Fruit fly (Drosophila melanogaster) whole organism, embryonic: ENCODE measurements around the gene Ogdh.

ENCODE experiments used
- Adf1 ChIP-seq: fragments of 200-800 bp; sonication (Bioruptor generic); IDR thresholded peaks from 2 replicates; pipeline ENCODE4 v1.3.6; 2022; ENCODE audit warnings: missing biosample characterization, missing genetic modification characterization
- BEAF-32 ChIP-seq: fragments of 200-800 bp; sonication (Bioruptor generic); optimal IDR thresholded peaks from 3 replicates; lab custom pipeline; 2017; ENCODE audit warnings: missing biosample characterization, missing genetic modification characterization, mild to moderate bottlenecking, moderate library complexity, missing genetic modification reagents
- BtbVII ChIP-seq: fragments of 200-800 bp; sonication (Bioruptor generic); optimal IDR thresholded peaks from 3 replicates; lab custom pipeline; 2017; ENCODE audit warnings: missing biosample characterization, mild to moderate bottlenecking, missing genetic modification characterization
- CG10147 ChIP-seq: fragments of 200-800 bp; sonication (Bioruptor generic); optimal IDR thresholded peaks from 2 replicates; lab custom pipeline; 2019; ENCODE audit warnings: missing biosample characterization, mild to moderate bottlenecking, missing genetic modification characterization, moderate library complexity
- CG10462 ChIP-seq: fragments of 200-800 bp; sonication (Bioruptor generic); optimal IDR thresholded peaks from 2 replicates; lab custom pipeline; 2016; ENCODE audit warnings: missing biosample characterization, missing genetic modification characterization
- CG12155 ChIP-seq: fragments of 200-800 bp; sonication (Bioruptor generic); optimal IDR thresholded peaks from 3 replicates; lab custom pipeline; 2016; ENCODE audit warnings: missing biosample characterization, missing genetic modification characterization
- CG13287 ChIP-seq: fragments of 200-800 bp; sonication (Bioruptor generic); IDR thresholded peaks from 2 replicates; pipeline ENCODE4 v1.3.6; 2022; ENCODE audit warnings: missing biosample characterization, missing genetic modification characterization; ENCODE audit not compliant: partially characterized antibody
- CG14014 ChIP-seq: fragments of 200-800 bp; sonication (Bioruptor generic); IDR thresholded peaks from 2 replicates; pipeline ENCODE4 v1.3.6; 2022; ENCODE audit warnings: missing biosample characterization, missing genetic modification characterization
- CG15073 ChIP-seq: fragments of 200-800 bp; sonication (Bioruptor generic); optimal IDR thresholded peaks from 2 replicates; lab custom pipeline; 2016; ENCODE audit warnings: missing biosample characterization, missing genetic modification characterization
- CG17186 ChIP-seq: fragments of 200-800 bp; sonication (Bioruptor generic); optimal IDR thresholded peaks from 3 replicates; lab custom pipeline; 2017; ENCODE audit warnings: missing biosample characterization, missing genetic modification reagents, missing genetic modification characterization
- CG18599 ChIP-seq: fragments of 200-800 bp; sonication (Bioruptor generic); optimal IDR thresholded peaks from 3 replicates; lab custom pipeline; 2017; ENCODE audit warnings: missing biosample characterization, missing genetic modification characterization, mild to moderate bottlenecking, moderate library complexity, missing genetic modification reagents
- CG2202 ChIP-seq: fragments of 200-800 bp; sonication (Bioruptor generic); optimal IDR thresholded peaks from 2 replicates; lab custom pipeline; 2018; ENCODE audit warnings: missing biosample characterization, mild to moderate bottlenecking, missing genetic modification characterization
- CG4360 ChIP-seq: fragments of 200-800 bp; sonication (Bioruptor generic); IDR thresholded peaks from 2 replicates; pipeline ENCODE4 v1.3.6; 2022; ENCODE audit warnings: missing biosample characterization, missing genetic modification characterization
- CG8388 ChIP-seq: fragments of 200-800 bp; sonication (Bioruptor generic); optimal IDR thresholded peaks from 2 replicates; lab custom pipeline; 2019; ENCODE audit warnings: missing biosample characterization, mild to moderate bottlenecking, missing genetic modification characterization, moderate library complexity
- CG8478 ChIP-seq: fragments of >200 bp; optimal IDR thresholded peaks from 2 replicates; lab custom pipeline; 2018
- CG8924 ChIP-seq: fragments of 200-800 bp; optimal IDR thresholded peaks from 3 replicates; lab custom pipeline; 2019; ENCODE audit warnings: missing biosample characterization, mild to moderate bottlenecking, missing genetic modification characterization, moderate library complexity
- CrebB ChIP-seq: fragments of 200-800 bp; sonication (Bioruptor generic); optimal IDR thresholded peaks from 3 replicates; lab custom pipeline; 2018; ENCODE audit warnings: missing biosample characterization, mild to moderate bottlenecking, missing genetic modification characterization
- D19B ChIP-seq: fragments of 200-800 bp; sonication (Bioruptor generic); optimal IDR thresholded peaks from 2 replicates; lab custom pipeline; 2017; ENCODE audit warnings: missing biosample characterization, mild to moderate bottlenecking, missing genetic modification characterization
- Ets97D ChIP-seq: fragments of 200-800 bp; sonication (Bioruptor generic); optimal IDR thresholded peaks from 3 replicates; lab custom pipeline; 2016; ENCODE audit warnings: missing biosample characterization, missing genetic modification characterization
- Gsc ChIP-seq: fragments of 200-800 bp; sonication (Bioruptor generic); IDR thresholded peaks from 2 replicates; pipeline ENCODE4 v1.3.6; 2022; ENCODE audit warnings: missing biosample characterization, missing genetic modification characterization
- HLH54F ChIP-seq: fragments of 200-800 bp; sonication (Bioruptor generic); optimal IDR thresholded peaks from 3 replicates; lab custom pipeline; 2016; ENCODE audit warnings: missing biosample characterization, missing genetic modification characterization
- Hr39 ChIP-seq: fragments of >200 bp; optimal IDR thresholded peaks from 2 replicates; lab custom pipeline; 2017
- Jarid2 ChIP-seq: fragments of 200-800 bp; sonication (Bioruptor generic); optimal IDR thresholded peaks from 3 replicates; lab custom pipeline; 2017; ENCODE audit warnings: mild to moderate bottlenecking, missing biosample characterization, missing genetic modification reagents, missing genetic modification characterization
- MBD-R2 ChIP-seq: fragments of 200-800 bp; sonication (Bioruptor generic); IDR thresholded peaks from 2 replicates; pipeline ENCODE4 v1.3.6; 2022; ENCODE audit warnings: missing biosample characterization, missing genetic modification characterization
- MTF-1 ChIP-seq: fragments of 200-800 bp; sonication (Bioruptor generic); optimal IDR thresholded peaks from 2 replicates; lab custom pipeline; 2018; ENCODE audit warnings: missing biosample characterization, mild to moderate bottlenecking, missing genetic modification characterization, borderline replicate concordance
- Max ChIP-seq: fragments of 200-800 bp; sonication (Bioruptor generic); optimal IDR thresholded peaks from 2 replicates; lab custom pipeline; 2016; ENCODE audit warnings: missing biosample characterization, mild to moderate bottlenecking, missing genetic modification characterization
- Nf-YA ChIP-seq: fragments of 200-800 bp; sonication (Bioruptor generic); IDR thresholded peaks from 2 replicates; pipeline ENCODE4 v1.3.6; 2022; ENCODE audit warnings: missing biosample characterization, missing genetic modification characterization
- Scr ChIP-seq: fragments of 200-800 bp; sonication (Bioruptor generic); IDR thresholded peaks from 2 replicates; pipeline ENCODE4 v1.3.6; 2022; ENCODE audit warnings: missing biosample characterization, missing genetic modification characterization; ENCODE audit not compliant: partially characterized antibody
- ase ChIP-seq: fragments of 200-800 bp; sonication (Bioruptor generic); IDR thresholded peaks from 3 replicates; pipeline ENCODE4 v1.3.6; 2022; ENCODE audit warnings: missing biosample characterization, missing genetic modification characterization
- ash1 ChIP-seq: fragments of 200-800 bp; sonication (Bioruptor generic); optimal IDR thresholded peaks from 2 replicates; lab custom pipeline; 2018; ENCODE audit warnings: missing biosample characterization, mild to moderate bottlenecking, missing genetic modification characterization
- bigmax ChIP-seq: fragments of 200-800 bp; sonication (Bioruptor generic); optimal IDR thresholded peaks from 2 replicates; lab custom pipeline; 2018; ENCODE audit warnings: missing biosample characterization, mild to moderate bottlenecking, missing genetic modification characterization
- cas ChIP-seq: fragments of 200-800 bp; sonication (Bioruptor generic); IDR thresholded peaks from 2 replicates; pipeline ENCODE4 v1.3.6; 2022; ENCODE audit warnings: missing biosample characterization, missing genetic modification characterization
- cato ChIP-seq: fragments of 200-800 bp; sonication (Bioruptor generic); optimal IDR thresholded peaks from 2 replicates; lab custom pipeline; 2016; ENCODE audit warnings: missing biosample characterization, missing genetic modification characterization, borderline replicate concordance
- chm ChIP-seq: fragments of 200-800 bp; sonication (Bioruptor generic); IDR thresholded peaks from 2 replicates; pipeline ENCODE4 v1.3.6; 2022; ENCODE audit warnings: missing biosample characterization, missing genetic modification characterization
- croc ChIP-seq: fragments of 200-800 bp; sonication (Bioruptor generic); conservative IDR thresholded peaks from 3 replicates; pipeline ENCODE4 v1.3.6; 2022; ENCODE audit warnings: missing biosample characterization, missing genetic modification characterization
- crol ChIP-seq: fragments of 200-800 bp; sonication (Bioruptor generic); IDR thresholded peaks from 2 replicates; pipeline ENCODE4 v1.3.6; 2022; ENCODE audit warnings: missing biosample characterization, missing genetic modification characterization
- da ChIP-seq: fragments of 200-800 bp; sonication (Bioruptor generic); optimal IDR thresholded peaks from 2 replicates; lab custom pipeline; 2016; ENCODE audit warnings: missing biosample characterization, missing genetic modification characterization
- dm ChIP-seq: fragments of 200-800 bp; sonication (Bioruptor generic); optimal IDR thresholded peaks from 3 replicates; lab custom pipeline; 2016; ENCODE audit warnings: missing biosample characterization, missing genetic modification characterization
- gcm ChIP-seq: fragments of 200-800 bp; sonication (Bioruptor generic); optimal IDR thresholded peaks from 2 replicates; lab custom pipeline; 2019; ENCODE audit warnings: missing biosample characterization, mild to moderate bottlenecking, missing genetic modification characterization, moderate library complexity
- gro ChIP-seq: fragments of 200-800 bp; sonication (Bioruptor generic); optimal IDR thresholded peaks from 2 replicates; lab custom pipeline; 2016; ENCODE audit warnings: missing biosample characterization, missing genetic modification characterization
- lab ChIP-seq: fragments of 200-800 bp; sonication (Bioruptor generic); optimal IDR thresholded peaks from 3 replicates; lab custom pipeline; 2017; ENCODE audit warnings: missing biosample characterization, missing genetic modification characterization, mild to moderate bottlenecking, moderate library complexity, missing genetic modification reagents
- lmd ChIP-seq: fragments of 200-800 bp; sonication (Bioruptor generic); IDR thresholded peaks from 2 replicates; pipeline ENCODE4 v1.3.6; 2022; ENCODE audit warnings: missing biosample characterization, missing genetic modification characterization
- lov ChIP-seq, 2 experiments: fragments of 200-800 bp in 1 of 2; fragments of >200 bp in 1 of 2; sonication (Bioruptor generic) in 1 of 2; IDR thresholded peaks in 1 of 2; optimal IDR thresholded peaks in 1 of 2; 2 replicates in 1 of 2; 3 replicates in 1 of 2; pipeline versions ENCODE4 v1.3.6 to Lab custom; 2017 to 2022; ENCODE audit warnings: missing biosample characterization in 1 of 2, missing genetic modification characterization in 1 of 2
- p53 ChIP-seq: fragments of 200-800 bp; sonication (Bioruptor generic); optimal IDR thresholded peaks from 2 replicates; lab custom pipeline; 2016; ENCODE audit warnings: missing biosample characterization, missing genetic modification characterization
- ro ChIP-seq: fragments of 200-800 bp; sonication (Bioruptor generic); IDR thresholded peaks from 2 replicates; pipeline ENCODE4 v1.3.6; 2022; ENCODE audit warnings: missing biosample characterization, missing genetic modification characterization
- sd ChIP-seq: fragments of 200-800 bp; sonication (Bioruptor generic); optimal IDR thresholded peaks from 3 replicates; lab custom pipeline; 2018; ENCODE audit warnings: missing biosample characterization, mild to moderate bottlenecking, missing genetic modification characterization, moderate library complexity
- seq ChIP-seq: fragments of 200-800 bp; sonication (Bioruptor generic); IDR thresholded peaks from 2 replicates; pipeline ENCODE4 v1.3.6; 2022; ENCODE audit warnings: missing biosample characterization, missing genetic modification characterization
- sim ChIP-seq: fragments of 200-800 bp; sonication (Bioruptor generic); IDR thresholded peaks from 2 replicates; pipeline ENCODE4 v1.3.6; 2022; ENCODE audit warnings: missing biosample characterization, missing genetic modification characterization
- tgo ChIP-seq: fragments of 200-800 bp; sonication (Bioruptor generic); IDR thresholded peaks from 3 replicates; pipeline ENCODE4 v1.3.6; 2022; ENCODE audit warnings: missing biosample characterization, missing genetic modification characterization
- tin ChIP-seq: fragments of 200-800 bp; sonication (Bioruptor generic); optimal IDR thresholded peaks from 3 replicates; lab custom pipeline; 2016; ENCODE audit warnings: missing biosample characterization, missing genetic modification characterization
- vvl ChIP-seq: fragments of 200-800 bp; sonication (Bioruptor generic); IDR thresholded peaks from 2 replicates; pipeline ENCODE4 v1.3.6; 2022; ENCODE audit warnings: missing biosample characterization, missing genetic modification characterization

Gene Ogdh

DNA sequence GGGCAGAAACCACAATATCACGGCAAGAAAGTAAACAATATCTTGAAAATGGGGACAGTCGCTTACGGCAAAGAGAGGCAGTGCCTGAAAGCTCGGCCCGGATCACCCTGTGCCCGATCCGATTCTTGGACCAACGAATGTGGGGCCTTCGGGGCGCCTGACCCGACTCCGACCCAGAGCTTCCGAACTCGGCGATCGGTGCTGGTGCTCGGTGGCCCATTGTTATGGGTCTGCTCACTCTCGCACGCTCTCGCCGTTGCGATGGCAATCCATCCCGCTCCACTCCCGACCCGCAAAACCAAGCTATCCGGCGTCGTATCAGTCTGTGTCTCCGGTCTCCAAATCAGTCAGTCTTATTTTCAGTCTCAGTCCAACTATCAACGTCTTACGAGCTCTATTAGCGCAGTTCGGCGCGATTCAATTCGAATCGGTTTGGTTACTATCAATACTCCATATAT is 15.1 kb downstream of the Ogdh start, which contains the start of gene Exn (continued):
- TF ChIP-seq p53 (GFP tag; lab: Kevin White, UChicago) = no peak
- peak; percentile 26; the same call in 1 of the 2 replicates for TF ChIP-seq MBD-R2
- TF ChIP-seq CG4360 (GFP tag; lab: Robert Waterston, UW) = no peak
- no peak for TF ChIP-seq CG10147 (GFP tag; lab: Kevin White, UChicago)
- peak; percentile 78 for TF ChIP-seq lab (GFP tag; lab: Kevin White, UChicago)
- TF ChIP-seq Gsc (GFP tag; lab: Robert Waterston, UW) = no peak
- no peak for TF ChIP-seq CG8478 (lab: Kevin White, UChicago)
- no peak for TF ChIP-seq Scr (GFP tag; lab: Robert Waterston, UW)
- TF ChIP-seq tin (GFP tag; lab: Kevin White, UChicago) = no peak
- TF ChIP-seq lmd (GFP tag; lab: Robert Waterston, UW) = no peak
- TF ChIP-seq CG10462 (GFP tag; lab: Kevin White, UChicago) = no peak
- TF ChIP-seq CG2202 = no peak
- TF ChIP-seq Adf1 (GFP tag; lab: Robert Waterston, UW) = peak; percentile 62; the same call in 1 of the 2 replicates
- TF ChIP-seq bigmax (GFP tag; lab: Kevin White, UChicago) = peak; percentile 17
- TF ChIP-seq Hr39 (lab: Kevin White, UChicago) = no peak
- no peak for TF ChIP-seq seq (GFP tag; lab: Robert Waterston, UW)
- peak; percentile 92 for TF ChIP-seq crol
- no peak for TF ChIP-seq croc (GFP tag; lab: Robert Waterston, UW)
- no peak for TF ChIP-seq sim (GFP tag; lab: Robert Waterston, UW)
- TF ChIP-seq CG13287 (GFP tag; lab: Robert Waterston, UW) = peak; percentile 54; the same call in 1 of the 2 replicates
- peak; percentile 38 for TF ChIP-seq gcm (GFP tag; lab: Kevin White, UChicago)
- no peak for TF ChIP-seq cas (GFP tag; lab: Robert Waterston, UW)
- TF ChIP-seq lov (optimal IDR thresholded peaks at IDR 0.05; lab: Kevin White, UChicago) = no peak
- TF ChIP-seq lov (GFP tag; IDR thresholded peaks at IDR 0.05; lab: Robert Waterston, UW) = 0 out of 3 replicates have a peak, but pooled peaks have one; percentile 56
- peak; percentile 50 for TF ChIP-seq CG18599 (GFP tag; lab: Kevin White, UChicago)
- no peak for TF ChIP-seq dm (GFP tag; lab: Kevin White, UChicago)
- peak; percentile 43; the same call in 1 of the 2 replicates for TF ChIP-seq CG14014 (GFP tag; lab: Robert Waterston, UW)
- TF ChIP-seq da (GFP tag; lab: Kevin White, UChicago) = no peak
- no peak for TF ChIP-seq CG8924 (tag; lab: Kevin White, UChicago)
- TF ChIP-seq gro = peak; percentile 13
- TF ChIP-seq ash1 = no peak
- no peak for TF ChIP-seq HLH54F (GFP tag; lab: Kevin White, UChicago)
- TF ChIP-seq CrebB (tag; lab: Kevin White, UChicago) = peak; percentile 45
- TF ChIP-seq cato (GFP tag; lab: Kevin White, UChicago) = no peak
- no peak for TF ChIP-seq CG12155 (GFP tag; lab: Kevin White, UChicago)
- TF ChIP-seq CG8388 (GFP tag; lab: Kevin White, UChicago) = no peak
- TF ChIP-seq CG15073 = no peak
- TF ChIP-seq chm (GFP tag; lab: Robert Waterston, UW) = no peak; the same call in 1 of the 2 replicates
- no peak for TF ChIP-seq BEAF-32 (GFP tag; lab: Kevin White, UChicago)
- no peak for TF ChIP-seq sd (tag; lab: Kevin White, UChicago)
- TF ChIP-seq Ets97D (GFP tag; lab: Kevin White, UChicago) = no peak
- peak; percentile 71 for TF ChIP-seq vvl
- TF ChIP-seq Nf-YA (GFP tag; lab: Robert Waterston, UW) = 0 out of 2 replicates have a peak, but pooled peaks have one; percentile 23
- TF ChIP-seq CG17186 (GFP tag; lab: Kevin White, UChicago) = no peak
- TF ChIP-seq ro (GFP tag; lab: Robert Waterston, UW) = no peak
- peak; percentile 28 for TF ChIP-seq MTF-1 (GFP tag; lab: Kevin White, UChicago)
- TF ChIP-seq Max (GFP tag; lab: Kevin White, UChicago) = no peak
- TF ChIP-seq Jarid2 (GFP tag; lab: Kevin White, UChicago) = peak; percentile 70
- TF ChIP-seq tgo (GFP tag; lab: Robert Waterston, UW) = no peak
- TF ChIP-seq BtbVII = peak; percentile 40
- no peak for TF ChIP-seq D19B
- 0 out of 3 replicates have a peak, but pooled peaks have one; percentile 31 for TF ChIP-seq ase (GFP tag; lab: Robert Waterston, UW)
